Fruit fly (Drosophila melanogaster) whole organism, embryonic: ENCODE measurements around the gene CG31122.

Experiments used
- Bdp1 ChIP-seq: fragments of 200-800 bp; sonication (Bioruptor generic); optimal IDR thresholded peaks from 3 replicates; lab custom pipeline; 2016; ENCODE audit warnings: missing biosample characterization, missing genetic modification characterization
- CG10654 ChIP-seq: fragments of 200-800 bp; sonication (Bioruptor generic); optimal IDR thresholded peaks from 2 replicates; lab custom pipeline; 2016; ENCODE audit warnings: missing biosample characterization, missing genetic modification characterization
- CG14441 ChIP-seq: fragments of 200-800 bp; sonication (Bioruptor generic); IDR thresholded peaks from 2 replicates; pipeline ENCODE4 v1.3.6; 2022; ENCODE audit warnings: missing biosample characterization, missing genetic modification characterization
- CG14667 ChIP-seq: fragments of 200-800 bp; sonication (Bioruptor generic); IDR thresholded peaks from 2 replicates; pipeline ENCODE4 v1.3.6; 2022; ENCODE audit warnings: missing biosample characterization, missing genetic modification characterization
- CG16813 ChIP-seq: fragments of 200-800 bp; sonication (Bioruptor generic); IDR thresholded peaks from 3 replicates; pipeline ENCODE4 v1.3.6; 2022; ENCODE audit warnings: missing biosample characterization, missing genetic modification characterization; ENCODE audit not compliant: partially characterized antibody
- CG16863 ChIP-seq: fragments of 200-800 bp; sonication (Bioruptor generic); optimal IDR thresholded peaks from 3 replicates; lab custom pipeline; 2016; ENCODE audit warnings: missing biosample characterization, missing genetic modification characterization
- CG17328 ChIP-seq: fragments of 200-800 bp; sonication (Bioruptor generic); IDR thresholded peaks from 2 replicates; pipeline ENCODE4 v1.3.6; 2022; ENCODE audit warnings: missing biosample characterization, missing genetic modification characterization
- CG17359 ChIP-seq: fragments of 200-800 bp; sonication (Bioruptor generic); optimal IDR thresholded peaks from 3 replicates; lab custom pipeline; 2018; ENCODE audit warnings: missing biosample characterization, mild to moderate bottlenecking, missing genetic modification characterization, moderate library complexity
- CG2120 ChIP-seq: fragments of 200-800 bp; sonication (Bioruptor generic); optimal IDR thresholded peaks from 3 replicates; lab custom pipeline; 2016; ENCODE audit warnings: missing biosample characterization, missing genetic modification characterization
- CG32532 ChIP-seq: fragments of 200-800 bp; sonication (Bioruptor generic); IDR thresholded peaks from 2 replicates; pipeline ENCODE4 v1.3.6; 2022; ENCODE audit warnings: missing biosample characterization, missing genetic modification characterization
- CG3407 ChIP-seq: fragments of 200-800 bp; sonication (Bioruptor generic); optimal IDR thresholded peaks from 2 replicates; lab custom pipeline; 2018; ENCODE audit warnings: missing biosample characterization, mild to moderate bottlenecking, missing genetic modification characterization
- CG34422 ChIP-seq: fragments of 200-800 bp; sonication (Bioruptor generic); IDR thresholded peaks from 3 replicates; pipeline ENCODE4 v1.3.6; 2022; ENCODE audit warnings: missing biosample characterization, missing genetic modification characterization
- CG43689 ChIP-seq: fragments of 200-800 bp; sonication (Bioruptor generic); IDR thresholded peaks from 2 replicates; pipeline ENCODE4 v1.3.6; 2022; ENCODE audit warnings: missing biosample characterization, missing genetic modification characterization
- CG5245 ChIP-seq: fragments of 200-800 bp; sonication (Bioruptor generic); optimal IDR thresholded peaks from 3 replicates; lab custom pipeline; 2016; ENCODE audit warnings: missing biosample characterization, missing genetic modification characterization
- CG6272 ChIP-seq: fragments of 200-800 bp; sonication (Bioruptor generic); IDR thresholded peaks from 2 replicates; pipeline ENCODE4 v1.3.6; 2022; ENCODE audit warnings: missing biosample characterization, missing genetic modification characterization
- CG7928 ChIP-seq: fragments of 200-800 bp; sonication (Bioruptor generic); optimal IDR thresholded peaks from 2 replicates; lab custom pipeline; 2017; ENCODE audit warnings: missing biosample characterization, mild to moderate bottlenecking, missing genetic modification characterization
- CG9797 ChIP-seq: fragments of 200-800 bp; sonication (Bioruptor generic); optimal IDR thresholded peaks from 3 replicates; lab custom pipeline; 2018; ENCODE audit warnings: missing biosample characterization, mild to moderate bottlenecking, missing genetic modification characterization
- CkIIα-i1 ChIP-seq: fragments of 200-800 bp; sonication (Bioruptor generic); IDR thresholded peaks from 2 replicates; pipeline ENCODE4 v1.3.6; 2022; ENCODE audit warnings: missing biosample characterization, missing genetic modification characterization
- Dip2 ChIP-seq: fragments of 200-800 bp; sonication (Bioruptor generic); IDR thresholded peaks from 2 replicates; pipeline ENCODE4 v1.3.6; 2022; ENCODE audit warnings: missing biosample characterization, missing genetic modification characterization
- Elba2 ChIP-seq: fragments of 200-800 bp; sonication (Bioruptor generic); optimal IDR thresholded peaks from 3 replicates; lab custom pipeline; 2016; ENCODE audit warnings: missing biosample characterization, missing genetic modification characterization
- Med ChIP-seq: fragments of 200-800 bp; sonication (Bioruptor generic); peaks from one replicate; lab custom pipeline; 2016; ENCODE audit warnings: missing biosample characterization, missing genetic modification characterization, mild to moderate bottlenecking, inconsistent platforms, moderate library complexity
- Nf-YA ChIP-seq: fragments of 200-800 bp; sonication (Bioruptor generic); IDR thresholded peaks from 2 replicates; pipeline ENCODE4 v1.3.6; 2022; ENCODE audit warnings: missing biosample characterization, missing genetic modification characterization
- Oaz ChIP-seq: fragments of 200-800 bp; sonication (Bioruptor generic); IDR thresholded peaks from 2 replicates; pipeline ENCODE4 v1.3.6; 2022; ENCODE audit warnings: missing biosample characterization, missing genetic modification characterization
- PHDP ChIP-seq: fragments of 200-800 bp; sonication (Bioruptor generic); optimal IDR thresholded peaks from 3 replicates; lab custom pipeline; 2018; ENCODE audit warnings: missing biosample characterization, mild to moderate bottlenecking, missing genetic modification characterization, moderate library complexity
- Scr ChIP-seq: fragments of 200-800 bp; sonication (Bioruptor generic); IDR thresholded peaks from 2 replicates; pipeline ENCODE4 v1.3.6; 2022; ENCODE audit warnings: missing biosample characterization, missing genetic modification characterization; ENCODE audit not compliant: partially characterized antibody
- az2 ChIP-seq: fragments of 200-800 bp; sonication (Bioruptor generic); optimal IDR thresholded peaks from 3 replicates; lab custom pipeline; 2016; ENCODE audit warnings: missing biosample characterization, missing genetic modification characterization
- br ChIP-seq: fragments of >200 bp; optimal IDR thresholded peaks from 2 replicates; lab custom pipeline; 2017
- chinmo ChIP-seq: fragments of 200-800 bp; sonication (Bioruptor generic); IDR thresholded peaks from 4 replicates; pipeline ENCODE4 v1.3.6; 2022; ENCODE audit warnings: missing biosample characterization, missing genetic modification characterization; ENCODE audit not compliant: partially characterized antibody
- chm ChIP-seq: fragments of 200-800 bp; sonication (Bioruptor generic); IDR thresholded peaks from 2 replicates; pipeline ENCODE4 v1.3.6; 2022; ENCODE audit warnings: missing biosample characterization, missing genetic modification characterization
- ci ChIP-seq: fragments of 200-800 bp; sonication (Bioruptor generic); IDR thresholded peaks from 3 replicates; pipeline ENCODE4 v1.3.6; 2022; ENCODE audit warnings: missing biosample characterization, missing genetic modification characterization
- cwo ChIP-seq: fragments of 200-800 bp; sonication (Bioruptor generic); optimal IDR thresholded peaks from 3 replicates; lab custom pipeline; 2017; ENCODE audit warnings: missing biosample characterization, missing genetic modification characterization, mild to moderate bottlenecking, moderate library complexity, missing genetic modification reagents
- dati ChIP-seq: fragments of 200-800 bp; sonication (Bioruptor generic); IDR thresholded peaks from 2 replicates; pipeline ENCODE4 v1.3.6; 2022; ENCODE audit warnings: missing biosample characterization, missing genetic modification characterization
- dimm ChIP-seq: fragments of 200-800 bp; sonication (Bioruptor generic); IDR thresholded peaks from 2 replicates; pipeline ENCODE4 v1.3.6; 2022; ENCODE audit warnings: missing biosample characterization, missing genetic modification characterization
- gcm2 ChIP-seq: fragments of 200-800 bp; sonication (Bioruptor generic); optimal IDR thresholded peaks from 2 replicates; lab custom pipeline; 2016; ENCODE audit warnings: missing biosample characterization, missing genetic modification characterization
- ham ChIP-seq: fragments of 200-800 bp; sonication (Bioruptor generic); IDR thresholded peaks from 2 replicates; pipeline ENCODE4 v1.3.6; 2022; ENCODE audit warnings: missing biosample characterization, missing genetic modification characterization
- hbn ChIP-seq: fragments of 200-800 bp; sonication (Bioruptor generic); IDR thresholded peaks from 2 replicates; pipeline ENCODE4 v1.3.6; 2022; ENCODE audit warnings: missing biosample characterization, missing genetic modification characterization; ENCODE audit not compliant: partially characterized antibody
- mirr ChIP-seq: fragments of 200-800 bp; sonication (Bioruptor generic); optimal IDR thresholded peaks from 3 replicates; lab custom pipeline; 2018; ENCODE audit warnings: missing biosample characterization, mild to moderate bottlenecking, missing genetic modification characterization
- oc ChIP-seq: fragments of 200-800 bp; sonication (Bioruptor generic); optimal IDR thresholded peaks from 2 replicates; lab custom pipeline; 2018; ENCODE audit warnings: missing biosample characterization, mild to moderate bottlenecking, missing genetic modification characterization, moderate library complexity
- otp ChIP-seq: fragments of 200-800 bp; sonication (Bioruptor generic); IDR thresholded peaks from 3 replicates; pipeline ENCODE4, ENCODE4 v1.3.6; 2022; ENCODE audit warnings: missing biosample characterization, missing genetic modification characterization
- pb ChIP-seq: fragments of 200-800 bp; sonication (Bioruptor generic); optimal IDR thresholded peaks from 3 replicates; lab custom pipeline; 2016; ENCODE audit warnings: missing biosample characterization, missing genetic modification characterization
- pho ChIP-seq: fragments of 200-800 bp; sonication (Bioruptor generic); optimal IDR thresholded peaks from 2 replicates; lab custom pipeline; 2016; ENCODE audit warnings: missing biosample characterization, missing genetic modification characterization
- ranshi ChIP-seq: fragments of 200-800 bp; sonication (Bioruptor generic); IDR thresholded peaks from 2 replicates; pipeline ENCODE4 v1.3.6; 2022; ENCODE audit warnings: missing biosample characterization, missing genetic modification characterization
- sd ChIP-seq: fragments of 200-800 bp; sonication (Bioruptor generic); optimal IDR thresholded peaks from 3 replicates; lab custom pipeline; 2018; ENCODE audit warnings: missing biosample characterization, mild to moderate bottlenecking, missing genetic modification characterization, moderate library complexity
- slou ChIP-seq: fragments of 200-800 bp; sonication (Bioruptor generic); optimal IDR thresholded peaks from 3 replicates; lab custom pipeline; 2016; ENCODE audit warnings: missing biosample characterization, missing genetic modification characterization
- stc ChIP-seq: fragments of 200-800 bp; sonication (Bioruptor generic); IDR thresholded peaks from 2 replicates; pipeline ENCODE4 v1.3.6; 2022; ENCODE audit warnings: missing biosample characterization, missing genetic modification characterization
- toy ChIP-seq: fragments of 200-800 bp; sonication (Bioruptor generic); IDR thresholded peaks from 2 replicates; pipeline ENCODE4 v1.3.6; 2022; ENCODE audit warnings: missing biosample characterization, missing genetic modification characterization
- trh ChIP-seq: fragments of 200-800 bp; sonication (Bioruptor generic); optimal IDR thresholded peaks from 2 replicates; lab custom pipeline; 2016; ENCODE audit warnings: missing biosample characterization, missing genetic modification characterization
- zen ChIP-seq: fragments of 200-800 bp; sonication (Bioruptor generic); optimal IDR thresholded peaks from 3 replicates; lab custom pipeline; 2018; ENCODE audit warnings: missing biosample characterization, mild to moderate bottlenecking, missing genetic modification characterization, moderate library complexity
- zf30C ChIP-seq: fragments of 200-800 bp; sonication (Bioruptor generic); optimal IDR thresholded peaks from 3 replicates; lab custom pipeline; 2018; ENCODE audit warnings: missing biosample characterization, mild to moderate bottlenecking, missing genetic modification characterization
- zfh2 ChIP-seq: fragments of 200-800 bp; sonication (Bioruptor generic); optimal IDR thresholded peaks from 2 replicates; lab custom pipeline; 2016; ENCODE audit warnings: missing biosample characterization, missing genetic modification characterization

The CG31122 gene

DNA sequence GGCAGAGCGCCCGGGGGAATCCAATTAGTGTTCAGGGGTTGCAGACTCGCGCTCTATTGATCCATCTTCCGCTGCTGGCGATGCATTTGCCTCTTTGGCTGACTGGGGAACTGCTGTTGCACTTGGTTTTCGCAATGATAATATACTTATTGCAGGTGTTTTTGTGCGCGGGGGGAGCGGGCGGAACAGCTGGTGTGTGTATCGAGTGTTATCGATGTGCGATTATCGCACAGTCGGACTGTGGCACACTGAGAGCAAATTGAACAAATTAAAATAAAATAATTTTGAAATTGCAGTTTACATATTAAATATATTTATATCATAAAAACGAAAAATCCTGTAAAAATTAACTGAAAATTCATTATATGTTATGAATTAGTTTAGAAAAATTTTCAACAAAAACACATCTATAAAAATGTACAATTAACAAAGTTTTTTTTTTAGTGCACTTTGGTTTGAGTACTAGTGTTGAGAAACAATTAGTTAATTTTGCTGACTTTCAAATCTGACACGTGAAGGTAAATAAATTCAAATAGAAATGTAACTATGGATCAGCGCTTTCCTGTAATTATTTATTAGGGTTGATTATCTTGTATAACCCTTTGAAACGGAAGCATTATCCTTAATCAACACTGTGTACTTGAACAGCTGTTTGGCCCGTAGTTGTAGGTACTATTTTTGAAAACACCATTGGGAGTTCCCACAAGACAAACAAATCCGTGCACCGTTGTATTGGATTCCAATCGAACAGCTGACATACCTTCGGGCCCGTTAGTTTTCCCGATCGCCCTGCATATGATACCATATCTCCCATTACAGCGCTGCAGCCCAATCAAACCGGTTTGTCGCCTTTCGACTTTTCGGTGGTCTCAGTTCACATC is 9.9 kb downstream of the CG31122 start, which contains the start of the genes Wdr37 and koko (continued):
- peak; percentile 98 for TF ChIP-seq stc (GFP tag; lab: Robert Waterston, UW)
- TF ChIP-seq br = no peak
- TF ChIP-seq CG16813 = 0 out of 3 replicates have a peak, but pooled peaks have one; percentile 54
- peak; percentile 45 for TF ChIP-seq Bdp1 (GFP tag; lab: Kevin White, UChicago)
- TF ChIP-seq ham = peak; percentile 93
- TF ChIP-seq Nf-YA (GFP tag; lab: Robert Waterston, UW) = peak; percentile 95
- peak; percentile 97 for TF ChIP-seq CG6272
- TF ChIP-seq Med = peak; percentile 94
- peak; percentile 97 for TF ChIP-seq CG17328
- TF ChIP-seq toy = peak; percentile 94
- TF ChIP-seq otp (GFP tag; lab: Robert Waterston, UW) = peak; percentile 94
- TF ChIP-seq Oaz (GFP tag; lab: Robert Waterston, UW) = peak; percentile 89
- TF ChIP-seq oc (tag; lab: Kevin White, UChicago) = peak; percentile 96
- TF ChIP-seq dati (GFP tag; lab: Robert Waterston, UW) = peak; percentile 82; the same call in 1 of the 2 replicates
- peak; percentile 94 for TF ChIP-seq CG2120 (GFP tag; lab: Kevin White, UChicago)
- TF ChIP-seq CG32532 (GFP tag; lab: Robert Waterston, UW) = peak; percentile 99
- TF ChIP-seq ranshi (GFP tag; lab: Robert Waterston, UW) = peak; percentile 98
- peak; percentile 82 for TF ChIP-seq CG5245 (GFP tag; lab: Kevin White, UChicago)
- TF ChIP-seq gcm2 (GFP tag; lab: Kevin White, UChicago) = no peak
- TF ChIP-seq hbn = peak; percentile 37; the same call in 1 of the 2 replicates
- TF ChIP-seq CG43689 (GFP tag; lab: Robert Waterston, UW) = peak; percentile 94
- TF ChIP-seq CG10654 (GFP tag; lab: Kevin White, UChicago) = peak; percentile 95
- TF ChIP-seq chm = peak; percentile 92
- peak; percentile 99 for TF ChIP-seq zf30C (GFP tag; lab: Kevin White, UChicago)
- peak; percentile 97 for TF ChIP-seq az2 (GFP tag; lab: Kevin White, UChicago)
- peak; percentile 88 for TF ChIP-seq ci (GFP tag; lab: Robert Waterston, UW)
- TF ChIP-seq Scr (GFP tag; lab: Robert Waterston, UW) = peak; percentile 57
- peak; percentile 11 for TF ChIP-seq CG9797 (GFP tag; lab: Kevin White, UChicago)
- TF ChIP-seq zfh2 (GFP tag; lab: Kevin White, UChicago) = peak; percentile 55
- TF ChIP-seq CG14441 = peak; percentile 95
- TF ChIP-seq pho (GFP tag; lab: Kevin White, UChicago) = peak; percentile 79
- peak; percentile 97 for TF ChIP-seq PHDP
- TF ChIP-seq CkIIα-i1 (GFP tag; lab: Robert Waterston, UW) = peak; percentile 79
- TF ChIP-seq Elba2 (GFP tag; lab: Kevin White, UChicago) = peak; percentile 92
- TF ChIP-seq mirr (GFP tag; lab: Kevin White, UChicago) = peak; percentile 36
- TF ChIP-seq sd = peak; percentile 89
- TF ChIP-seq trh (GFP tag; lab: Kevin White, UChicago) = peak; percentile 93
- peak; percentile 50; the same call in 1 of the 2 replicates for TF ChIP-seq Dip2 (GFP tag; lab: Robert Waterston, UW)
- TF ChIP-seq CG16863 (GFP tag; lab: Kevin White, UChicago) = peak; percentile 83
- peak; percentile 95 for TF ChIP-seq dimm
- peak; percentile 97 for TF ChIP-seq CG17359
- peak; percentile 98 for TF ChIP-seq zen (tag; lab: Kevin White, UChicago)
- peak; percentile 93 for TF ChIP-seq cwo
- peak; percentile 65 for TF ChIP-seq CG7928
- peak; percentile 99 for TF ChIP-seq CG14667
- TF ChIP-seq CG3407 (GFP tag; lab: Kevin White, UChicago) = peak; percentile 93
- TF ChIP-seq CG34422 (GFP tag; lab: Robert Waterston, UW) = peak; percentile 98
- peak; percentile 16 for TF ChIP-seq pb (GFP tag; lab: Kevin White, UChicago)
- TF ChIP-seq chinmo (GFP tag; lab: Robert Waterston, UW) = 0 out of 4 replicates have a peak, but pooled peaks have one; percentile 28
- peak; percentile 94 for TF ChIP-seq slou (GFP tag; lab: Kevin White, UChicago)
